Fruit fly (Drosophila melanogaster) whole organism, pupa: Measurements from ENCODE around the gene CG31275.

Experiments used
- CG12605 ChIP-seq: fragments of 200-800 bp; sonication (Bioruptor generic); IDR thresholded peaks from 2 replicates; pipeline ENCODE4 v1.3.6; 2022; ENCODE audit warnings: missing biosample characterization, missing genetic modification characterization
- CG14655 ChIP-seq: fragments of 200-800 bp; sonication (Bioruptor generic); optimal IDR thresholded peaks from 3 replicates; lab custom pipeline; 2017; ENCODE audit warnings: mild to moderate bottlenecking, missing biosample characterization, missing genetic modification reagents, missing genetic modification characterization
- CG15710 ChIP-seq: fragments of 200-800 bp; sonication (Bioruptor generic); optimal IDR thresholded peaks from 2 replicates; lab custom pipeline; 2018; ENCODE audit warnings: missing biosample characterization, mild to moderate bottlenecking, missing genetic modification characterization, moderate library complexity
- CG17806 ChIP-seq: fragments of 200-800 bp; sonication (Bioruptor generic); optimal IDR thresholded peaks from 2 replicates; lab custom pipeline; 2018; ENCODE audit warnings: missing biosample characterization, mild to moderate bottlenecking, missing genetic modification characterization, moderate library complexity
- CG32121 ChIP-seq: fragments of 200-800 bp; sonication (Bioruptor generic); IDR thresholded peaks from 2 replicates; pipeline ENCODE4 v1.3.6; 2022; ENCODE audit warnings: missing biosample characterization, missing genetic modification characterization
- CG34367 ChIP-seq: fragments of 200-800 bp; sonication (Bioruptor generic); optimal IDR thresholded peaks from 2 replicates; lab custom pipeline; 2018; ENCODE audit warnings: missing biosample characterization, mild to moderate bottlenecking, missing genetic modification characterization
- D1 ChIP-seq: fragments of 200-800 bp; sonication (Bioruptor generic); optimal IDR thresholded peaks from 2 replicates; lab custom pipeline; 2018; ENCODE audit warnings: missing biosample characterization, mild to moderate bottlenecking, missing genetic modification characterization, moderate library complexity
- Pif1B ChIP-seq: fragments of 200-800 bp; sonication (Bioruptor generic); optimal IDR thresholded peaks from 3 replicates; lab custom pipeline; 2016; ENCODE audit warnings: missing biosample characterization, missing genetic modification characterization
- fd96Ca ChIP-seq: fragments of 200-800 bp; sonication (Bioruptor generic); IDR thresholded peaks from 3 replicates; pipeline ENCODE4 v1.3.6; 2022; ENCODE audit warnings: missing biosample characterization, missing genetic modification characterization

DNA sequence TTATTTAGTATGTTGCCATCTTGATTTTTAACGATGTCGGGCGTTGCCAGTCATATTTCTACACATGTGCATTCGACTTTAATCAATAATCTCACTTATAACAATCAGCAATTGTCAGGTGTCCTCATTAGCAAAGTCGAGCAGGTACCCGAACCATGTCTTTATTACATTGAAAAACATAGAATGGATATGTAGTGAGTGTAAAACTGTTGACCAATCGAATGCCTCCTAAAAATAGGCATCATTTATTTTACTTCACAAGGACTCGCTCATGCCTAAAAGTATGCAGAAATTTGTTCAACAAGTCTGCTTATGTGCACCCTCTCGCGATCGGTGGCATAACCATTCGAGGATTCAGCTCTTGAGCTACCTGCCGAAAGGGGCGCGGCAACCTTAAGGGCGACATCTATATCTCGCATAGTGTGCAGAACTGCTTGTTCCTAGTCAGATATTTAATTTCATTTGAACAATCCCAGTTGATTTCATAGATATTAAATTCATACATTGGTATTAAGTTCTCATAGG lies 47.4 kb upstream of the CG31275 start:
- no peak for TF ChIP-seq CG32121 (GFP tag; lab: Robert Waterston, UW)
- TF ChIP-seq CG12605 (GFP tag; lab: Robert Waterston, UW), result no peak
- TF ChIP-seq CG14655 (GFP tag; lab: Kevin White, UChicago), result peak; percentile 69
- peak; percentile 78 for TF ChIP-seq D1 (tag; lab: Kevin White, UChicago)
- TF ChIP-seq CG34367 (tag; lab: Kevin White, UChicago), result peak; percentile 59
- TF ChIP-seq CG15710 (tag; lab: Kevin White, UChicago), result peak; percentile 43
- no peak for TF ChIP-seq CG17806 (tag; lab: Kevin White, UChicago)
- no peak for TF ChIP-seq Pif1B
- peak; percentile 75 for TF ChIP-seq fd96Ca (GFP tag; lab: Robert Waterston, UW)
